Fruit fly (Drosophila melanogaster): ENCODE data around the gene CG6793.

CG6793 gene

DNA sequence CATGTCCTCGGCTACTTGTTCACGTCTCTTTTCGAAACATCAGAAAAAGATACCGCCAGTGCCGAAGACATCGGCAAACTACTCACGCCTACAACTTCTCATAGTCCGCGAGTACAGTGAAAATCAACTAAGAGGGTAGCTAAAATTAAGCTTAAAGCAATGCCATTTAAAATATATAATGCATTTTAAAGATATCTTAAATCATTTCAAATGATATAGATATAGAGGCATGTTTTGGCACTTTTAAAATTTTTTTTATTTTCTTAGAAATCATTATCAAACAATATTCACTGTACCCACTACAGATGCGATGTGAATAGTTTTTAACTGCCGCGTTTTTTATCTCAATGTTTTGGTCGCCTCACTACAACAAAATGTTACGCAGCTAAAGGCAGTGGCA lies 8.4 kb downstream of the CG6793 start (continued):
- no peak for TF ChIP-seq CG16815 (GFP tag; optimal IDR thresholded peaks at IDR 0.05)
- TF ChIP-seq CG7963 (GFP tag; IDR thresholded peaks at IDR 0.05; ENCODE audit: partially characterized antibody): no peak
- TF ChIP-seq trh (GFP tag; optimal IDR thresholded peaks at IDR 0.05): no peak
- no peak for TF ChIP-seq CTCF (GFP tag; optimal IDR thresholded peaks at IDR 0.05)
- no peak for TF ChIP-seq CG6254 (GFP tag; optimal IDR thresholded peaks at IDR 0.05)
- TF ChIP-seq CG7357 (GFP tag; IDR thresholded peaks at IDR 0.05): no peak
- no peak for TF ChIP-seq kay (GFP tag; optimal IDR thresholded peaks at IDR 0.05)
- TF ChIP-seq CG9727 (GFP tag; optimal IDR thresholded peaks at IDR 0.05): peak; percentile 38
- peak; percentile 14 for TF ChIP-seq nmo (GFP tag; optimal IDR thresholded peaks at IDR 0.05)
- TF ChIP-seq sr (GFP tag; IDR thresholded peaks at IDR 0.05): no peak
- no peak for TF ChIP-seq cad (GFP tag; optimal IDR thresholded peaks at IDR 0.05)
- TF ChIP-seq CG31441 (GFP tag; IDR thresholded peaks at IDR 0.05): peak; percentile 42; the same call in 1 of the 2 replicates
- TF ChIP-seq run (tag; optimal IDR thresholded peaks at IDR 0.05): no peak
- no peak for TF ChIP-seq Dfd (GFP tag; optimal IDR thresholded peaks at IDR 0.05)
- TF ChIP-seq zfh2 (GFP tag; optimal IDR thresholded peaks at IDR 0.05): no peak
- TF ChIP-seq HLH4C (GFP tag; IDR thresholded peaks at IDR 0.05; ENCODE audit: partially characterized antibody): no peak
- TF ChIP-seq CG34422 (GFP tag; IDR thresholded peaks at IDR 0.05): peak; percentile 60; the same call in 2 of the 3 replicates
- peak; percentile 34; the same call in 1 of the 2 replicates for TF ChIP-seq esg (GFP tag; conservative IDR thresholded peaks at IDR 0.05)
- peak in 1 of 2 experiments; percentile 2 for TF ChIP-seq dpn (GFP tag; optimal IDR thresholded peaks at IDR 0.05)
- TF ChIP-seq CG3163 (GFP tag; optimal IDR thresholded peaks at IDR 0.05): no peak
- no peak for TF ChIP-seq CG12659 (GFP tag; optimal IDR thresholded peaks at IDR 0.05)
- peak; percentile 62 for TF ChIP-seq Ada2b (GFP tag; IDR thresholded peaks at IDR 0.05)
- TF ChIP-seq CG7372 (GFP tag; IDR thresholded peaks at IDR 0.05): no peak
- no peak for TF ChIP-seq CG14965 (GFP tag; optimal IDR thresholded peaks at IDR 0.05; ENCODE audit: borderline replicate concordance)
- TF ChIP-seq CG13424 (tag; optimal IDR thresholded peaks at IDR 0.05): peak; percentile 28
- TF ChIP-seq Eip74EF (GFP tag; optimal IDR thresholded peaks at IDR 0.05): no peak
- no peak for TF ChIP-seq Doc3 (GFP tag; IDR thresholded peaks at IDR 0.05; ENCODE audit: partially characterized antibody)
- peak; percentile 26 for TF ChIP-seq ind (GFP tag; optimal IDR thresholded peaks at IDR 0.05)
- no peak for TF ChIP-seq wdn (GFP tag; IDR thresholded peaks at IDR 0.05)
- peak; percentile 34 for TF ChIP-seq fd96Cb (tag; optimal IDR thresholded peaks at IDR 0.05)
- no peak for TF ChIP-seq oc (tag; optimal IDR thresholded peaks at IDR 0.05)
- TF ChIP-seq lilli (GFP tag; optimal IDR thresholded peaks at IDR 0.05): no peak
- TF ChIP-seq sna (GFP tag; IDR thresholded peaks at IDR 0.05; ENCODE audit: partially characterized antibody): no peak
- no peak for TF ChIP-seq CG11085 (GFP tag; IDR thresholded peaks at IDR 0.05)
- no peak for TF ChIP-seq Sin3A (optimal IDR thresholded peaks at IDR 0.05)
- TF ChIP-seq CG4617 (GFP tag; optimal IDR thresholded peaks at IDR 0.05; ENCODE audit: borderline replicate concordance): no peak
- no peak for TF ChIP-seq mam (GFP tag; optimal IDR thresholded peaks at IDR 0.05)
- no peak for TF ChIP-seq Optix (GFP tag; IDR thresholded peaks at IDR 0.05)
- TF ChIP-seq chm (GFP tag; IDR thresholded peaks at IDR 0.05): no peak
- TF ChIP-seq CG11398 (GFP tag; optimal IDR thresholded peaks at IDR 0.05): no peak
- TF ChIP-seq Hand (GFP tag; optimal IDR thresholded peaks at IDR 0.05): no peak
- no peak for TF ChIP-seq vfl (GFP tag; optimal IDR thresholded peaks at IDR 0.05)
- no peak for TF ChIP-seq Bgb (GFP tag; IDR thresholded peaks at IDR 0.05; ENCODE audit: partially characterized antibody)
- TF ChIP-seq ac (GFP tag; optimal IDR thresholded peaks at IDR 0.05): no peak
- TF ChIP-seq CG30403 (GFP tag; optimal IDR thresholded peaks at IDR 0.05): peak; percentile 21
- no peak for TF ChIP-seq zf30C (GFP tag; optimal IDR thresholded peaks at IDR 0.05)
- TF ChIP-seq B-H2 (GFP tag; optimal IDR thresholded peaks at IDR 0.05): no peak
- no peak for TF ChIP-seq ap (GFP tag; IDR thresholded peaks at IDR 0.05)
- TF ChIP-seq CG7928 (GFP tag; optimal IDR thresholded peaks at IDR 0.05): no peak
- no peak for TF ChIP-seq nau (GFP tag; optimal IDR thresholded peaks at IDR 0.05)
- no peak for TF ChIP-seq maf-S (GFP tag; optimal IDR thresholded peaks at IDR 0.05)
- no peak for TF ChIP-seq CG1647 (GFP tag; optimal IDR thresholded peaks at IDR 0.05)
